Fruit fly (Drosophila melanogaster) S2 (cell line): ENCODE measurements around the gene Irp-1B.

Experiments used
- CG8478 ChIP-seq: fragments of >200 bp; optimal IDR thresholded peaks from 2 replicates; lab custom pipeline; 2018
- CTCF ChIP-seq, 2 experiments: fragments of >200 bp; optimal IDR thresholded peaks; 2 replicates each; lab custom pipeline; 2018

dm6 chr3R:10389027-10389465 is 23.6 kb downstream of the Irp-1B start:
- TF ChIP-seq CG8478 (lab: Kevin White, UChicago): no peak
- no peak for TF ChIP-seq CTCF (optimal IDR thresholded peaks at IDR 0.05; lab: Kevin White, UChicago)
